Worm (Caenorhabditis elegans): Measurements from ENCODE around the gene taf-6.2.

Gene taf-6.2

DNA sequence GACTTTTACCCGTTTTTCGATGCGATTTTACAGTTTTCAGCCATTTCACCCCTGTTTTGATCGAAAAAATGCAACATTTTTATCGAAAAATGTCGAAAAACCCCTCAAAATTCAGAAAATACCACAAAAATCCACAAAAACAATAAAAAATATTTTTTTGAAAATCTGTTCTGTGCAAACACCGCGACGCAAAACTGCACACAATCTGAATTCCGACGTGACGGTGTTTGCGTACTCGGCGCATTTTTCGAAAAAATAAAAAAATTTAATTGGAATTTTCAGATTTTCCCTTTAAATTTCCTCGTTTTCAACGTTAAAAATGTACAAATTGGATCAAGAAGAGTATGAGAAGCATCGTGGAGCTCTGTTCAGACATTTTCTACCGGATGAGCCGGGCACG, 31.3 kb upstream of the taf-6.2 start, which contains the start of gene smgl-2 (continued):
- peak; percentile 86 for TF ChIP-seq gmeb-1 (tag; optimal IDR thresholded peaks at IDR 0.05)

DNA sequence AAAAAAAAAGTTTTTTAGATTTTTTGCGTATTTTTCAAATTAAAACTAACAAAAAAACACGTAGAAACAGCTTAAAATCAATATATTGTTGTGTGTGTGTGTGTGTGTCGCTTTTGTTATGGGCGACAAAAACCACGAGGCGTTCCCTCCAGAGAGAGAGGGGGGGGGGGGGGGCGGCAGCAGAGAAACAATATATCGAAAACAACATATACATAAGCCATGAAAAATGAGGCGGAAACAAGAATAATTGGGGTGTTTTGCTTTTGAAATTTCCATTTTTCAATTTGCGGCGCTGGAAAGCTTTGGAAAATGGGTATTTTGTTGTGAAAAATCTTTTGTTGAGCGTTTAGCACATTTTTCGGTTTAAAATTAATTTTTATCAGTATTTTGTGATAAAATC, 30.8 kb upstream of the taf-6.2 start, which contains the start of gene Y37E11AM.2:
TSS of gene Y37E11AM.2 (minus strand) at position 101 of the 400 bp plus-strand sequence.
- no peak for TF ChIP-seq nhr-77 (tag; optimal IDR thresholded peaks at IDR 0.05)
- TF ChIP-seq dmd-4 (tag; optimal IDR thresholded peaks at IDR 0.05): no peak
- TF ChIP-seq unc-55 (GFP tag; optimal IDR thresholded peaks at IDR 0.05): no peak
- no peak for TF ChIP-seq ceh-16 (tag; optimal IDR thresholded peaks at IDR 0.05)

ce11 chrIV:3722690-3723089, 28.2 kb upstream of the taf-6.2 start, which contains the start of gene Y37E11AM.4:
Gene Y37E11AM.4 (minus strand): TSS chrIV:3722790.
- TF ChIP-seq lsy-2 (tag; optimal IDR thresholded peaks at IDR 0.05): no peak
- no peak for TF ChIP-seq nhr-77 (tag; optimal IDR thresholded peaks at IDR 0.05)
- no peak for TF ChIP-seq elt-3 (tag; optimal IDR thresholded peaks at IDR 0.05)
- TF ChIP-seq nhr-6 (tag; optimal IDR thresholded peaks at IDR 0.05): no peak

DNA sequence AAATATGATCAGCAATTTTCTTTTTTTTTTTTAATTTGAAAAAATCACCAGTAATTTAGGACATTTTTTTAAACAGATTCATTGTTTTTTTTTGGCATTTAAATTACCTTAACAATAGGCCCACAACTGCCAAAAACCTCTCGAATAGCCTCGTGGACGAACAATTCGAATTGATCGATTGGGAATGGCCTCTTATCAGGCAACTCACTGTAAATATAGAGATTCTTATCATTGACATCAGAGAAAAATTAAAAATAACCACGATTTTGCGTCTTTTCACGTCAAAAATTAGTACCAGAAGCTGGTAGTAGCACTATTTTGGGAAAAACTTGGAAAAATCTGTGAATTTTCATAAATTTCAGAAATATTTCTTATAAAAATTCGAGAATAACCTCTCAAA, 27.4 kb upstream of the taf-6.2 start:
- no peak for TF ChIP-seq mdl-1 (tag; optimal IDR thresholded peaks at IDR 0.05)

DNA sequence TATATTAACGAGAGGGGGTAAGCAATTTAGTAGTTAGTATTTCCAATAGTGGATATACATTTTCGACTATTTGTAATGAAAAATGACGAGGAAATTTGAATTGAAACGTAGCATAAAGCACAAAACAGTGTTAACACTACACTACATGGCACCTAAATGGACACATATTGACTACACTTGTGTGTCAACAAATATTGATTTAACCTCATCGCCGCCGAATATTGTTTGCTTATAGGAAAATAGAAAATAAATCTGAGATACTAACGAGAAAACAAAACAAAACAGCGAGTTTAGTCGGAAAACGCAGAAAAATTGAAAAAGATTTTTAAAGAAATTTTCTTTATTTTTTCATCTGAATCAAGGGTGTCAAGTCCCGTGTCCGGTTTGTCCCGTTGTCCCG, 26.1 kb upstream of the taf-6.2 start:
- TF ChIP-seq nhr-25 (tag; optimal IDR thresholded peaks at IDR 0.05): no peak
- TF ChIP-seq ztf-4 (tag; optimal IDR thresholded peaks at IDR 0.05): no peak
- TF ChIP-seq F13H6.1 (tag; optimal IDR thresholded peaks at IDR 0.05): no peak
- TF ChIP-seq ceh-82 (tag; optimal IDR thresholded peaks at IDR 0.05): no peak
- TF ChIP-seq nhr-237 (tag; optimal IDR thresholded peaks at IDR 0.05): no peak
- TF ChIP-seq blmp-1 (tag; optimal IDR thresholded peaks at IDR 0.05; ENCODE audit: insufficient read depth): no peak
- TF ChIP-seq nhr-10 (tag; optimal IDR thresholded peaks at IDR 0.05): no peak
- TF ChIP-seq lsy-2 (tag; optimal IDR thresholded peaks at IDR 0.05): no peak
- TF ChIP-seq mab-5 (tag; optimal IDR thresholded peaks at IDR 0.05): no peak
- TF ChIP-seq mbf-1 (tag; optimal IDR thresholded peaks at IDR 0.05): no peak
- TF ChIP-seq dmd-4 (tag; optimal IDR thresholded peaks at IDR 0.05): no peak
- no peak for TF ChIP-seq gmeb-1 (tag; optimal IDR thresholded peaks at IDR 0.05)
- no peak for TF ChIP-seq unc-62 (GFP tag; optimal IDR thresholded peaks at IDR 0.05)
- TF ChIP-seq sma-3 (GFP tag; optimal IDR thresholded peaks at IDR 0.05): no peak
- no peak for TF ChIP-seq ama-1 (optimal IDR thresholded peaks at IDR 0.05)
- TF ChIP-seq nhr-23 (tag; optimal IDR thresholded peaks at IDR 0.05): no peak
- TF ChIP-seq egl-27 (tag; optimal IDR thresholded peaks at IDR 0.05): no peak
- TF ChIP-seq unc-39 (tag; optimal IDR thresholded peaks at IDR 0.05): no peak

DNA sequence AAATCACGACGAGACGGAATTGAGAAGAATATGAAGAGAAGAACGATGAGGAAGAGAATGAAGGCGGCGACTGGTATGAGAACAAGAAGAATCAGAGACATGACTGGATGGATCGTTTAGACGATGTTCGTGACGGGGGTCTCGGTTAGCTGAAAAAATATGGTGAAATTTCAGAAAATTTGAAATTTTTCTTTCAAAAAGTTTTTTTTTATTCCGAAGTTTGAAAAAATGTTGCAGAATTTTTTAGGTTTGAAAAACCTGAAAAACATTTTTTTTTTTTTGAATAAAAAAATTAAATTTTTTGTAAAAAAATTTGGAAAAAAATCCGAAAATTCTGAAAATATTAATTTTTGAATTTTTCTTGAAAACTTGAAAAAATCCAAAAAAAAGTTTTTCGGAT, 24.5 kb upstream of the taf-6.2 start, which contains the start of gene Y37E11AM.3:
TSS of gene Y37E11AM.3 (minus strand) at position 101 of the 400 bp plus-strand sequence.
- TF ChIP-seq elt-3 (tag; optimal IDR thresholded peaks at IDR 0.05) (no peak), mab-5 (tag; optimal IDR thresholded peaks at IDR 0.05) (no peak), ztf-4 (tag; optimal IDR thresholded peaks at IDR 0.05) (no peak)

- no peak for TF ChIP-seq ceh-82 (tag; optimal IDR thresholded peaks at IDR 0.05)
- no peak for TF ChIP-seq crh-2 (tag; optimal IDR thresholded peaks at IDR 0.05)
- TF ChIP-seq lsy-2 (tag; optimal IDR thresholded peaks at IDR 0.05): no peak
- TF ChIP-seq egl-27 (tag; optimal IDR thresholded peaks at IDR 0.05): no peak
- TF ChIP-seq mdl-1 (tag; optimal IDR thresholded peaks at IDR 0.05): no peak
These were observed 16.2 kb upstream of the taf-6.2 start for ce11 chrIV:3710737-3711136.

DNA sequence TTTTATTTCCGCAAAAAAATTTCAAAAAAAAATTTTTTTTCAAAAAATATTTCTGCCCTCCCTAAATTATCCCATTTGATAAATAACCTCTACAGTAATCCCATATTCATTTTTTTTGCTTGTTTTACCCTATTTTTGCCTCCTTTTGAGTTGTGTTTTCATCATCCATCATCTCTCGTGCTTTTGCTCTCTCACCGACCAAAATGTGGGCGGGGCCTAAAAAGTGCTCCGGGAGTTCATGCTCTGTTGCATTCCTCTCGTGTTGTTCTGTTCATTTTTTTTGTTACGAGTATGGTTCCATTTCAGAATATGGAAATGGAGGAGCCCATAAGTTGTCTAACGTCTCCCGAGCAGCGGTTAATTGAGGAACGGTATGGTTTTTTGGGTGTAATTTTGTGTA, 14.7 kb upstream of the taf-6.2 start, which contains the start of gene Y37E11AL.1:
TSS of gene Y37E11AL.1 (plus strand) at position 301 of the 400 bp plus-strand sequence.
- no peak for TF ChIP-seq ama-1 (optimal IDR thresholded peaks at IDR 0.05)
- TF ChIP-seq unc-55 (GFP tag; optimal IDR thresholded peaks at IDR 0.05): no peak
- no peak for TF ChIP-seq unc-62 (GFP tag; optimal IDR thresholded peaks at IDR 0.05)
- no peak for TF ChIP-seq peb-1 (tag; optimal IDR thresholded peaks at IDR 0.05)
- TF ChIP-seq C34F6.9 (tag; optimal IDR thresholded peaks at IDR 0.05): no peak
- TF ChIP-seq sma-9 (GFP tag; optimal IDR thresholded peaks at IDR 0.05): no peak
- TF ChIP-seq sma-9 (tag; optimal IDR thresholded peaks at IDR 0.05): no peak
- TF ChIP-seq nhr-129 (tag; optimal IDR thresholded peaks at IDR 0.05): no peak
- TF ChIP-seq ztf-11 (tag; optimal IDR thresholded peaks at IDR 0.05): no peak
- TF ChIP-seq ztf-4 (tag; optimal IDR thresholded peaks at IDR 0.05): no peak
- TF ChIP-seq elt-1 (tag; optimal IDR thresholded peaks at IDR 0.05): no peak
- TF ChIP-seq snpc-4 (tag; optimal IDR thresholded peaks at IDR 0.05): no peak
- TF ChIP-seq Y55F3AM.14 (GFP tag; optimal IDR thresholded peaks at IDR 0.05): no peak

Data from whole organism, L2 larva.